Fruit fly (Drosophila melanogaster): ENCODE data around the gene Diap1.

Gene Diap1

dm6 chr3L:16010176-16010575 lies 40.7 kb downstream of the Diap1 start:
- TF ChIP-seq odd (GFP tag; optimal IDR thresholded peaks at IDR 0.05) = no peak
- TF ChIP-seq CG3407 (GFP tag; optimal IDR thresholded peaks at IDR 0.05) = peak; percentile 29
- no peak for TF ChIP-seq C15 (GFP tag; IDR thresholded peaks at IDR 0.05)
- peak; percentile 24 for TF ChIP-seq fd64A (GFP tag; optimal IDR thresholded peaks at IDR 0.05)
- no peak for TF ChIP-seq BtbVII (GFP tag; optimal IDR thresholded peaks at IDR 0.05)
- TF ChIP-seq Ssrp (tag; optimal IDR thresholded peaks at IDR 0.05) = no peak
- TF ChIP-seq gem (tag; optimal IDR thresholded peaks at IDR 0.05) = peak; percentile 3
- no peak for TF ChIP-seq CG1647 (GFP tag; optimal IDR thresholded peaks at IDR 0.05)
- TF ChIP-seq CG2678 (tag; optimal IDR thresholded peaks at IDR 0.05) = peak; percentile 1
- peak; percentile 46; the same call in 1 of the 3 replicates for TF ChIP-seq ci (GFP tag; IDR thresholded peaks at IDR 0.05)
- no peak for TF ChIP-seq CG1529 (GFP tag; optimal IDR thresholded peaks at IDR 0.05)
- no peak for TF ChIP-seq CG18619 (GFP tag; optimal IDR thresholded peaks at IDR 0.05)
- no peak for TF ChIP-seq unpg (GFP tag; optimal IDR thresholded peaks at IDR 0.05)
- TF ChIP-seq CG1233 (GFP tag; optimal IDR thresholded peaks at IDR 0.05) = peak; percentile 4
- peak in 1 of 2 experiments; percentile 16 for TF ChIP-seq bsh (GFP tag; optimal IDR thresholded peaks at IDR 0.05)
- no peak for TF ChIP-seq ems (GFP tag; optimal IDR thresholded peaks at IDR 0.05)
- peak; percentile 70 for TF ChIP-seq sens (GFP tag)
- peak; percentile 24 for TF ChIP-seq Blimp-1 (GFP tag; optimal IDR thresholded peaks at IDR 0.05)
- no peak for TF ChIP-seq bowl (GFP tag; IDR thresholded peaks at IDR 0.05)
- no peak for TF ChIP-seq sd (tag; optimal IDR thresholded peaks at IDR 0.05)
- TF ChIP-seq CG17359 (tag; optimal IDR thresholded peaks at IDR 0.05) = peak; percentile 51
- peak; percentile 5 for TF ChIP-seq CG11504 (tag; optimal IDR thresholded peaks at IDR 0.05)
- TF ChIP-seq CG15601 (tag; optimal IDR thresholded peaks at IDR 0.05) = peak; percentile 12
- peak; percentile 44 for TF ChIP-seq Sox100B (GFP tag; optimal IDR thresholded peaks at IDR 0.05)
- TF ChIP-seq Asciz (GFP tag; optimal IDR thresholded peaks at IDR 0.05) = peak; percentile 46
- TF ChIP-seq ro (GFP tag; IDR thresholded peaks at IDR 0.05) = no peak
- peak; percentile 18 for TF ChIP-seq PHDP (tag; optimal IDR thresholded peaks at IDR 0.05)
- peak; percentile 33 for TF ChIP-seq ATbp (GFP tag; optimal IDR thresholded peaks at IDR 0.05)
- no peak for TF ChIP-seq pan (optimal IDR thresholded peaks at IDR 0.05)
- TF ChIP-seq pan (GFP tag; optimal IDR thresholded peaks at IDR 0.05 in 1 of 2, IDR thresholded peaks at IDR 0.05 in 1 of 2) = no peak

DNA sequence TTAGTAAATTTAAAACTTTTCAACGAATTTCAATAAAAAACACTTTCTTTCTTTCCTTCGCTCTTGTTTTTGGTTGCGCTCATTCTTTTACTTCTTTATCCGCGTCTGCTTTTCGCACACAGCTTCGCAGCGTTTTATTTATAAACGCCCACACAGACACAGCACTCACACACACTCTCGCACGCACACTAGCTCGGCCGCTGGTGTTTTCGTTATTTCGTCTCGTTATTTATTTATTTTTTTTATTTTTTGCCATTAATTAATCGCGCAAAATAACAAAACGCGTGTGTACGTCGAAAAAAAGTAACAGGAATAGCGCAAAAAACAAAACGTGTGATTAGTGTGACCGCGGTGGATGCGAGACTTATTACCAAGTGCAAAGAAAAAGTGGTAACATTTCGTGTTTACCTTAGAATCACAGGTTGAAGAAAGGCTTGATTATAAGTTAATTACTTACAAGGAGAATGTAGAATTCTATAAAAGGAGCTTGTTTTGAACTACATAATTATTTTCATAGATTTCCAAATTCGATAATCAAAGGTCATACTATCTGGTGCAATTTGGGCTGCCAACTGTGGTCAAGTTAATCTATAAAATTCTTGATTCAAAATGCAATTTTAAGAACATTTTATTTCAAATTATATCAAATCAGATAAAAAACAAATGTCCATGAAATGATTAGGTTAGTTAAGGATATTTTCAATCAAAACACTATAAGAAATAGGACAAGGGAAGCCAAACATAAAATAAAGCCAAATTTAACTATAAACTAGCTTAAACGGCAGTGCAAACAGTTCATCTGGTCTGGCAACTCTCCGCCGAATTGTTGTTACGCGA lies 46.2 kb downstream of the Diap1 start, which contains the start of the genes hzg and mRpS31:
Gene hzg (minus strand): TSS at position 336 of the 837 bp plus-strand sequence.
Gene mRpS31 (plus strand): TSS at position 793 of the 837 bp plus-strand sequence.
- TF ChIP-seq tgo (GFP tag; IDR thresholded peaks at IDR 0.05) (peak; percentile 50; the same call in 2 of the 3 replicates), Lpt (GFP tag; optimal IDR thresholded peaks at IDR 0.05) (no peak), HLH54F (GFP tag; optimal IDR thresholded peaks at IDR 0.05) (peak; percentile 45), CG16779 (GFP tag; IDR thresholded peaks at IDR 0.05) (no peak), PHDP (tag; optimal IDR thresholded peaks at IDR 0.05) (peak; percentile 51), HmgZ (tag; optimal IDR thresholded peaks at IDR 0.05) (peak; percentile 47), ase (GFP tag; IDR thresholded peaks at IDR 0.05) (no peak), CG10366 (GFP tag; IDR thresholded peaks at IDR 0.05) (peak; percentile 47), CG12219 (GFP tag; optimal IDR thresholded peaks at IDR 0.05) (no peak), tap (tag; optimal IDR thresholded peaks at IDR 0.05) (peak; percentile 22), Abd-B (GFP tag; optimal IDR thresholded peaks at IDR 0.05) (peak; percentile 31), NfI (GFP tag; optimal IDR thresholded peaks at IDR 0.05) (peak; percentile 44), CG7271 (tag; optimal IDR thresholded peaks at IDR 0.05) (no peak), corto (GFP tag; optimal IDR thresholded peaks at IDR 0.05) (peak; percentile 28), CG16863 (GFP tag; optimal IDR thresholded peaks at IDR 0.05) (peak; percentile 60), shn (GFP tag; optimal IDR thresholded peaks at IDR 0.05) (peak; percentile 46), CG1233 (GFP tag; optimal IDR thresholded peaks at IDR 0.05) (peak; percentile 45), Dek (tag; optimal IDR thresholded peaks at IDR 0.05) (peak; percentile 23), oc (tag; optimal IDR thresholded peaks at IDR 0.05) (no peak), dysf (GFP tag; IDR thresholded peaks at IDR 0.05) (peak; percentile 46; the same call in 1 of the 3 replicates), CG31441 (GFP tag; IDR thresholded peaks at IDR 0.05) (peak; percentile 66; the same call in 1 of the 2 replicates), Doc2 (GFP tag; IDR thresholded peaks at IDR 0.05) (no peak)
